Worm (Caenorhabditis elegans) whole organism, early embryonic: ENCODE data around the gene Y41D4A.6.
A peak's percentile ranks its signal among the peaks of the same experiment; 100 is the strongest.

Source experiments
- B0310.2 ChIP-seq: sonication (generic microtip); optimal IDR thresholded peaks from 2 replicates; lab custom pipeline; 2016; ENCODE audit warnings: mild to moderate bottlenecking, missing genetic modification characterization, missing compliant biosample characterization
- F13C5.2 ChIP-seq: sonication (generic microtip); optimal IDR thresholded peaks from 2 replicates; lab custom pipeline; 2017; ENCODE audit warnings: mild to moderate bottlenecking, missing genetic modification characterization, inconsistent platforms, missing compliant biosample characterization
- aly-1 ChIP-seq: sonication (generic microtip); optimal IDR thresholded peaks from 2 replicates; lab custom pipeline; 2016; ENCODE audit warnings: missing genetic modification characterization, missing compliant biosample characterization
- ama-1 ChIP-seq: fragments of 150-350 bp; optimal IDR thresholded peaks from 2 replicates; lab custom pipeline; 2014
- ceh-13 ChIP-seq: fragments of 200-800 bp; sonication (Bioruptor generic); optimal IDR thresholded peaks from 2 replicates; lab custom pipeline; 2018; ENCODE audit warnings: mild to moderate bottlenecking, missing genetic modification characterization, missing compliant biosample characterization
- ceh-36 ChIP-seq: sonication (generic microtip); optimal IDR thresholded peaks from 2 replicates; lab custom pipeline; 2016; ENCODE audit warnings: missing genetic modification characterization, inconsistent platforms, missing compliant biosample characterization
- ets-7 ChIP-seq: sonication (generic microtip); optimal IDR thresholded peaks from 2 replicates; lab custom pipeline; 2016; ENCODE audit warnings: missing genotype, missing genetic modification characterization, missing compliant biosample characterization
- flt-1 ChIP-seq: fragments of 200-800 bp; sonication (Bioruptor generic); IDR thresholded peaks from 2 replicates; pipeline ENCODE4 v1.3.6; 2022; ENCODE audit warnings: missing genetic modification characterization, missing compliant biosample characterization
- hmbx-1 ChIP-seq: sonication (generic microtip); optimal IDR thresholded peaks from 2 replicates; lab custom pipeline; 2016; ENCODE audit warnings: mild to moderate bottlenecking, missing genetic modification characterization, missing compliant biosample characterization
- hmg-4 ChIP-seq: fragments of 200-800 bp; sonication (Bioruptor generic); optimal IDR thresholded peaks from 2 replicates; lab custom pipeline; 2018; ENCODE audit warnings: mild to moderate bottlenecking, missing genetic modification characterization, missing compliant biosample characterization
- hnd-1 ChIP-seq: sonication (generic microtip); optimal IDR thresholded peaks from 2 replicates; lab custom pipeline; 2016; ENCODE audit warnings: missing genetic modification characterization, missing compliant biosample characterization
- pes-1 ChIP-seq: fragments of 200-800 bp; sonication (Bioruptor generic); IDR thresholded peaks from 2 replicates; pipeline ENCODE4 v1.3.6; 2022; ENCODE audit warnings: missing genetic modification reagents, missing genetic modification characterization, missing compliant biosample characterization
- scrt-1 ChIP-seq: fragments of 200-800 bp; sonication (Bioruptor generic); IDR thresholded peaks from 2 replicates; pipeline ENCODE4 v1.3.6; 2022; ENCODE audit warnings: missing genetic modification characterization, missing compliant biosample characterization
- sea-1 ChIP-seq: fragments of 200-800 bp; sonication (Bioruptor generic); conservative IDR thresholded peaks from 2 replicates; pipeline ENCODE4 v1.3.6; 2022; ENCODE audit warnings: missing genetic modification characterization, missing compliant biosample characterization
- tbx-11 ChIP-seq: fragments of 200-800 bp; sonication (Bioruptor generic); IDR thresholded peaks from 2 replicates; pipeline ENCODE4 v1.3.6; 2022; ENCODE audit warnings: missing genetic modification characterization, missing compliant biosample characterization
- tbx-37 ChIP-seq: fragments of 200-800 bp; sonication (Bioruptor generic); conservative IDR thresholded peaks from 2 replicates; pipeline ENCODE4 v1.3.6; 2022; ENCODE audit warnings: missing genetic modification reagents, missing genetic modification characterization, missing compliant biosample characterization
- tra-4 ChIP-seq: sonication (generic microtip); optimal IDR thresholded peaks from 2 replicates; lab custom pipeline; 2017; ENCODE audit warnings: missing genetic modification characterization, missing compliant biosample characterization

Gene Y41D4A.6

ce11 chrIV:1724283-1724682 is 21.0 kb downstream of the Y41D4A.6 start, which contains the start of gene epic-3:
Gene epic-3, minus strand, starts transcription at chrIV:1724383.
- TF ChIP-seq pes-1 (no peak), ceh-36 (tag; lab: Kevin White, UChicago) (no peak), tbx-37 (no peak), ets-7 (tag; lab: Kevin White, UChicago) (no peak), tra-4 (tag; lab: Kevin White, UChicago) (no peak), ceh-13 (no peak), B0310.2 (tag; lab: Kevin White, UChicago) (no peak), hmg-4 (no peak), tbx-11 (no peak), flt-1 (GFP tag; lab: Robert Waterston, UW) (no peak), hnd-1 (no peak), sea-1 (GFP tag; lab: Robert Waterston, UW) (no peak)

ce11 chrIV:1722953-1723352 is 22.4 kb downstream of the Y41D4A.6 start:
- no peak for TF ChIP-seq ets-7 (tag; lab: Kevin White, UChicago)
- TF ChIP-seq ceh-36 (tag; lab: Kevin White, UChicago), result no peak
- TF ChIP-seq sea-1 (GFP tag; lab: Robert Waterston, UW), result no peak
- no peak for TF ChIP-seq F13C5.2 (tag; lab: Kevin White, UChicago)
- no peak for TF ChIP-seq ama-1 (lab: Kevin White, UChicago)
- TF ChIP-seq flt-1 (GFP tag; lab: Robert Waterston, UW), result no peak
- no peak for TF ChIP-seq B0310.2 (tag; lab: Kevin White, UChicago)
- no peak for TF ChIP-seq ceh-13
- TF ChIP-seq hmg-4, result no peak
- TF ChIP-seq hnd-1, result no peak
- TF ChIP-seq tbx-37, result no peak
- TF ChIP-seq tbx-11, result no peak
- no peak for TF ChIP-seq hmbx-1 (tag; lab: Kevin White, UChicago)
- no peak for TF ChIP-seq pes-1
- no peak for TF ChIP-seq scrt-1 (GFP tag; lab: Robert Waterston, UW)
- no peak for TF ChIP-seq tra-4 (tag; lab: Kevin White, UChicago)
- no peak for TF ChIP-seq aly-1 (tag; lab: Kevin White, UChicago)

DNA sequence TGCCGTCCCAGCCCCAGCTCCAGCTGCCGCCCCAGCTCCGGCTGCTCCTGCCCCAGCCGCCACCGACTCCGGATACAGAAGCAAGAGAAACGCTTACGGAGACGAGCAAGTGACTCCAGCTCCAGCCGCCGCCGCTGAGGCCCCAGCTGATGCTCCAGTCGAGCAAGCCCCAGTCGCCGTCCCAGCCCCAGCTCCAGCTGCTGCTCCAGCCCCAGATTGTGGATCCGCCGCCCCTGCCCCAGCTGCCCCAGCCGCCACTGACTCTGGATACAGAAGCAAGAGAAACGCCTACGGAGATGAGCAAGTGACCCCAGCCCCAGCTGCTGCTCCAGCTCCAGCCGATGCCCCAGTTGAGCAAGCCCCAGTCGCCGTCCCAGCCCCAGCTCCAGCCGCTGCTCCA is 22.8 kb downstream of the Y41D4A.6 start:
- peak; percentile 48; the same call in 1 of the 2 replicates for TF ChIP-seq pes-1

DNA sequence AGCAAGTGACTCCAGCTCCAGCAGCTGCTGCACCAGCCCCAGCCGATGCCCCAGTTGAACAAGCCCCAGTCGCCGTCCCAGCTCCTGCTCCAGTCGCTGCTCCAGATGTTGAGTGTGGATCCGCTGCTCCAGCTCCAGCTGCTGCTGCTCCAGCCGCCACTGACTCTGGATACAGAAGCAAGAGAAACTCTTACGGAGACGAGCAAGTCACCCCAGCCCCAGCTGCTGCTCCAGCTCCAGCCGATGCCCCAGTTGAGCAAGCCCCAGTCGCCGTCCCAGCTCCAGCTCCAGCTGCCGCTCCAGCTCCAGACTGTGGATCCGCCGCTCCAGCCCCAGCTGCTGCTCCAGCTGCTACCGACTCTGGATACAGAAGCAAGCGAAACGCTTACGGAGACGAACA is 23.7 kb downstream of the Y41D4A.6 start:
- peak; percentile 43; the same call in 1 of the 2 replicates for TF ChIP-seq flt-1 (GFP tag; lab: Robert Waterston, UW)
- no peak for TF ChIP-seq hmbx-1 (tag; lab: Kevin White, UChicago)
- TF ChIP-seq tbx-37, result no peak
- TF ChIP-seq scrt-1 (GFP tag; lab: Robert Waterston, UW), result no peak
- no peak for TF ChIP-seq F13C5.2 (tag; lab: Kevin White, UChicago)

DNA sequence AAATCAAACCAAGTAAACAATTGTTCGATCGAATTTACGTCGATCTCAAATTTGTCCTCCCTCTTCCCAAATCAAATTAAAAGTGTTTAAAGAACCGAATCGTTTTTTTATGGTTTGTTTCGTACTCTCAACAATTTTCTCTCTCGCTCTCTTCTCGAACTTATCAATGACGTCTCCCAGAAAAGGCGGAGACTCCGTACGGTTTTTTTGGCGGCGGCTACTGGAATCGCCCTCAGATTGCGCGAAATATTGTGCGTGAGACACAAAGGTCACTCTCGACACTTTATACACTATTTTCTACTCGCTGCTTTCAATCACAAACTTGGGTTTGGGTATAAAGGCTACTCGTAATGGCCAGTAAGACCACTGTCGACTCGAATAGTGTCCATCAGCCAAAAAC is 24.8 kb downstream of the Y41D4A.6 start, which contains the start of gene epic-2:
epic-2 (plus strand) TSS at position 317 of the 400 bp plus-strand sequence.
- TF ChIP-seq F13C5.2 (tag; lab: Kevin White, UChicago) (no peak), ceh-13 (no peak)

DNA sequence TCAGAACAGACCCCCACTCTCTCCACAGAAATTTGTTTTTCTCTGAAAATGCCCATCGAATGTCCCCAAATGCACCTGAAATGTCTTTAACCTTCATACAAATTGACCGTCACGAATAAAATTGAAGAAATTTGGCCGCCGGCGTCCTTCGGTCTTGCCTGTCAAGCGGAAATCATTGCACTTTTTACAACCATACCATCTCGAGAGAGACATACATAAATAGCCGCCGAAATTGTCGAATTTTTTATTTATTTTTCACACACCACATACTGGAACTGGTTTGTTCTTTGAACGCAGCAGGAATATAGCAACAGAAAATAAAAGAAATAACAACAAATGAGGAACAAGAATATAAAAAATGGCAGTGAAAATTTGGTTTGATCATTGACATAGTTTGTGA is 29.6 kb downstream of the Y41D4A.6 start:
- TF ChIP-seq flt-1 (GFP tag; lab: Robert Waterston, UW), result no peak
- no peak for TF ChIP-seq sea-1 (GFP tag; lab: Robert Waterston, UW)
- no peak for TF ChIP-seq ama-1 (lab: Kevin White, UChicago)
- no peak for TF ChIP-seq scrt-1 (GFP tag; lab: Robert Waterston, UW)
- TF ChIP-seq F13C5.2 (tag; lab: Kevin White, UChicago), result no peak
- TF ChIP-seq tbx-11, result no peak
- TF ChIP-seq pes-1, result no peak
- no peak for TF ChIP-seq aly-1 (tag; lab: Kevin White, UChicago)
- no peak for TF ChIP-seq tbx-37
- no peak for TF ChIP-seq ceh-36 (tag; lab: Kevin White, UChicago)
- no peak for TF ChIP-seq hmg-4
- no peak for TF ChIP-seq B0310.2 (tag; lab: Kevin White, UChicago)
- TF ChIP-seq hmbx-1 (tag; lab: Kevin White, UChicago), result no peak
- no peak for TF ChIP-seq ets-7 (tag; lab: Kevin White, UChicago)
- no peak for TF ChIP-seq ceh-13

DNA sequence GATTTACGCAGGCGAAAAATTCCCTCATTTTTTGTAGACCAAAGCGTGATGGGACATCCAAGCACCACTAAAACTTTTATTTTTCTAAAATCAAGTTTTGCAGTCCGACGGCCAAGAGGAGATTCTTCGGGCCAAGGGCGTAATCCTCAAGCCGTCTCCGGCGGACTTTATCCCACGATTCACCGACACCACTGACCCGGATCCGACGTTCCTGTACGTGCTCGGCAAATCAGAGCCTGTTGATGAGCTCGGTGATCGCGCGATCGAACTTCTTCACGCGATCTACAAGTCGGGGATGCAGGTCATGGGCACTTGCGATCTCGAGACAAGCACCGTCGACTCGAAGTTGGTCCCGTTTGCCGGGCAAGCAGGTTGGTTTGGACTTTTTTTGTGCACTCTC is 31.7 kb downstream of the Y41D4A.6 start:
- TF ChIP-seq ama-1 (lab: Kevin White, UChicago) (no peak), ceh-13 (no peak), F13C5.2 (tag; lab: Kevin White, UChicago) (no peak), ceh-36 (tag; lab: Kevin White, UChicago) (no peak), flt-1 (GFP tag; lab: Robert Waterston, UW) (no peak), sea-1 (GFP tag; lab: Robert Waterston, UW) (no peak), hmbx-1 (tag; lab: Kevin White, UChicago) (no peak), B0310.2 (tag; lab: Kevin White, UChicago) (no peak), aly-1 (tag; lab: Kevin White, UChicago) (no peak), tra-4 (tag; lab: Kevin White, UChicago) (no peak)

DNA sequence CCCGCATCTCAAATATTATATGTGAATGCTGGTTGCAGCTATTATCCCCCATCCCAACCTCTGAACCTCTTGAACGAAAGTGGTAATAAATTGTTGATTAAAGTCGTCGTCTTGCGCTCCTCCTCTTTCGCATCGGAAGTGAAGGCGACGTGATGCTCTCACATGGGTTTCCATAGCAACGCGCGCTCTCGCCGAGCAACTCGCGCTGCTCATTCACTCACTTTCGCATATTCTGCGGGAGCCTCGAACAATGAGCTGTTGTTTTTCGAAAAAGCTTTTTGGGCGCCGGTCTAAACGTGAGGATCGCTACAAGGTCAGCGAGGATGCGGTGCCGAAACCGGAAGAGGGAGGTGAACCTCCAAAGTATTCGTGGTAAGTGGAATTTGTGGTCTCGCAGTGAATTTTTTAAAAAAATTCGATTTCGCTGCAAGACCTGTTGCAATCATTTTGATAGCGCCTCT is 34.2 kb downstream of the Y41D4A.6 start, which contains the start of gene rpi-2:
rpi-2 (plus strand) TSS at position 234 of the 461 bp plus-strand sequence.
- TF ChIP-seq scrt-1 (GFP tag; lab: Robert Waterston, UW) (0 out of 2 replicates have a peak, but pooled peaks have one; percentile 40), hmg-4 (no peak), ets-7 (tag; lab: Kevin White, UChicago) (peak; percentile 41), tbx-11 (no peak), aly-1 (tag; lab: Kevin White, UChicago) (no peak)
